Fruit fly (Drosophila melanogaster) whole organism, adult: ENCODE data around the gene Nelf-E.

Experiments used
- CG12768 ChIP-seq: fragments of 200-800 bp; sonication (Bioruptor generic); optimal IDR thresholded peaks from 2 replicates; lab custom pipeline; 2017; ENCODE audit warnings: missing biosample characterization, missing genetic modification characterization, mild to moderate bottlenecking, moderate library complexity, missing genetic modification reagents
- pad ChIP-seq: fragments of 200-800 bp; sonication (Bioruptor generic); optimal IDR thresholded peaks from 3 replicates; lab custom pipeline; 2017; ENCODE audit warnings: missing biosample characterization, missing genetic modification characterization, mild to moderate bottlenecking, moderate library complexity, missing genetic modification reagents

- TF ChIP-seq pad (GFP tag; lab: Kevin White, UChicago), result no peak
- no peak for TF ChIP-seq CG12768 (GFP tag; lab: Kevin White, UChicago)
Observed at dm6 chr3L:8646821-8647220, 46.1 kb upstream of the Nelf-E start, which contains the start of the genes CG13305 and Pex7.
